Worm (Caenorhabditis elegans) whole organism, early embryonic: ENCODE results near the gene srsx-33.

Source experiments
- B0310.2 ChIP-seq: sonication (generic microtip); optimal IDR thresholded peaks from 2 replicates; lab custom pipeline; 2016; ENCODE audit warnings: mild to moderate bottlenecking, missing genetic modification characterization, missing compliant biosample characterization
- F13C5.2 ChIP-seq: sonication (generic microtip); optimal IDR thresholded peaks from 2 replicates; lab custom pipeline; 2017; ENCODE audit warnings: mild to moderate bottlenecking, missing genetic modification characterization, inconsistent platforms, missing compliant biosample characterization
- aly-1 ChIP-seq: sonication (generic microtip); optimal IDR thresholded peaks from 2 replicates; lab custom pipeline; 2016; ENCODE audit warnings: missing genetic modification characterization, missing compliant biosample characterization
- ama-1 ChIP-seq: fragments of 150-350 bp; optimal IDR thresholded peaks from 2 replicates; lab custom pipeline; 2014
- ceh-13 ChIP-seq: fragments of 200-800 bp; sonication (Bioruptor generic); optimal IDR thresholded peaks from 2 replicates; lab custom pipeline; 2018; ENCODE audit warnings: mild to moderate bottlenecking, missing genetic modification characterization, missing compliant biosample characterization
- ceh-36 ChIP-seq: sonication (generic microtip); optimal IDR thresholded peaks from 2 replicates; lab custom pipeline; 2016; ENCODE audit warnings: missing genetic modification characterization, inconsistent platforms, missing compliant biosample characterization
- ets-7 ChIP-seq: sonication (generic microtip); optimal IDR thresholded peaks from 2 replicates; lab custom pipeline; 2016; ENCODE audit warnings: missing genotype, missing genetic modification characterization, missing compliant biosample characterization
- flt-1 ChIP-seq: fragments of 200-800 bp; sonication (Bioruptor generic); IDR thresholded peaks from 2 replicates; pipeline ENCODE4 v1.3.6; 2022; ENCODE audit warnings: missing genetic modification characterization, missing compliant biosample characterization
- hmbx-1 ChIP-seq: sonication (generic microtip); optimal IDR thresholded peaks from 2 replicates; lab custom pipeline; 2016; ENCODE audit warnings: mild to moderate bottlenecking, missing genetic modification characterization, missing compliant biosample characterization
- hmg-4 ChIP-seq: fragments of 200-800 bp; sonication (Bioruptor generic); optimal IDR thresholded peaks from 2 replicates; lab custom pipeline; 2018; ENCODE audit warnings: mild to moderate bottlenecking, missing genetic modification characterization, missing compliant biosample characterization
- hnd-1 ChIP-seq: sonication (generic microtip); optimal IDR thresholded peaks from 2 replicates; lab custom pipeline; 2016; ENCODE audit warnings: missing genetic modification characterization, missing compliant biosample characterization
- pes-1 ChIP-seq: fragments of 200-800 bp; sonication (Bioruptor generic); IDR thresholded peaks from 2 replicates; pipeline ENCODE4 v1.3.6; 2022; ENCODE audit warnings: missing genetic modification reagents, missing genetic modification characterization, missing compliant biosample characterization
- scrt-1 ChIP-seq: fragments of 200-800 bp; sonication (Bioruptor generic); IDR thresholded peaks from 2 replicates; pipeline ENCODE4 v1.3.6; 2022; ENCODE audit warnings: missing genetic modification characterization, missing compliant biosample characterization
- sea-1 ChIP-seq: fragments of 200-800 bp; sonication (Bioruptor generic); conservative IDR thresholded peaks from 2 replicates; pipeline ENCODE4 v1.3.6; 2022; ENCODE audit warnings: missing genetic modification characterization, missing compliant biosample characterization
- tbx-11 ChIP-seq: fragments of 200-800 bp; sonication (Bioruptor generic); IDR thresholded peaks from 2 replicates; pipeline ENCODE4 v1.3.6; 2022; ENCODE audit warnings: missing genetic modification characterization, missing compliant biosample characterization
- tbx-37 ChIP-seq: fragments of 200-800 bp; sonication (Bioruptor generic); conservative IDR thresholded peaks from 2 replicates; pipeline ENCODE4 v1.3.6; 2022; ENCODE audit warnings: missing genetic modification reagents, missing genetic modification characterization, missing compliant biosample characterization
- tra-4 ChIP-seq: sonication (generic microtip); optimal IDR thresholded peaks from 2 replicates; lab custom pipeline; 2017; ENCODE audit warnings: missing genetic modification characterization, missing compliant biosample characterization

Gene srsx-33

ce11 chrV:11247846-11248245, 4.5 kb downstream of the srsx-33 start, which contains the start of gene mam-4:
Gene mam-4 (plus strand): TSS chrV:11248146.
- TF ChIP-seq flt-1 = no peak
- TF ChIP-seq hmbx-1 (tag; lab: Kevin White, UChicago) = no peak
- TF ChIP-seq scrt-1 (GFP tag; lab: Robert Waterston, UW) = no peak
- no peak for TF ChIP-seq pes-1 (GFP tag; lab: Robert Waterston, UW)
- TF ChIP-seq ama-1 (lab: Kevin White, UChicago) = no peak
- no peak for TF ChIP-seq F13C5.2
- TF ChIP-seq hmg-4 (GFP tag; lab: Kevin White, UChicago) = no peak
- no peak for TF ChIP-seq aly-1
- TF ChIP-seq sea-1 (GFP tag; lab: Robert Waterston, UW) = no peak
- TF ChIP-seq ceh-36 (tag; lab: Kevin White, UChicago) = no peak
- no peak for TF ChIP-seq tbx-11 (GFP tag; lab: Robert Waterston, UW)
- no peak for TF ChIP-seq ceh-13
- TF ChIP-seq ets-7 (tag; lab: Kevin White, UChicago) = no peak
- no peak for TF ChIP-seq hnd-1 (tag; lab: Kevin White, UChicago)
- no peak for TF ChIP-seq tbx-37 (GFP tag; lab: Robert Waterston, UW)

- no peak for TF ChIP-seq ets-7 (tag; lab: Kevin White, UChicago)
- no peak for TF ChIP-seq scrt-1 (GFP tag; lab: Robert Waterston, UW)
- TF ChIP-seq F13C5.2 = no peak
- TF ChIP-seq ama-1 (lab: Kevin White, UChicago) = no peak
- no peak for TF ChIP-seq tbx-11 (GFP tag; lab: Robert Waterston, UW)
- no peak for TF ChIP-seq pes-1 (GFP tag; lab: Robert Waterston, UW)
- no peak for TF ChIP-seq flt-1
- no peak for TF ChIP-seq aly-1
- TF ChIP-seq ceh-36 (tag; lab: Kevin White, UChicago) = no peak
- TF ChIP-seq sea-1 (GFP tag; lab: Robert Waterston, UW) = no peak
- no peak for TF ChIP-seq hmg-4 (GFP tag; lab: Kevin White, UChicago)
- TF ChIP-seq B0310.2 = no peak
- no peak for TF ChIP-seq tbx-37 (GFP tag; lab: Robert Waterston, UW)
- TF ChIP-seq hmbx-1 (tag; lab: Kevin White, UChicago) = no peak
- TF ChIP-seq tra-4 (tag; lab: Kevin White, UChicago) = no peak
- TF ChIP-seq hnd-1 (tag; lab: Kevin White, UChicago) = no peak
- TF ChIP-seq ceh-13 = no peak
Observed at ce11 chrV:11245029-11245428, 7.3 kb downstream of the srsx-33 start.

ce11 chrV:11244539-11244938, 7.8 kb downstream of the srsx-33 start, which contains the start of gene mxl-1:
Gene mxl-1 (plus strand): TSS chrV:11244839.
- no peak for TF ChIP-seq sea-1 (GFP tag; lab: Robert Waterston, UW)
- no peak for TF ChIP-seq aly-1
- no peak for TF ChIP-seq pes-1 (GFP tag; lab: Robert Waterston, UW)
- no peak for TF ChIP-seq ceh-13
- no peak for TF ChIP-seq tra-4 (tag; lab: Kevin White, UChicago)
- TF ChIP-seq flt-1 = no peak
- TF ChIP-seq F13C5.2 = no peak
- no peak for TF ChIP-seq B0310.2
- no peak for TF ChIP-seq hnd-1 (tag; lab: Kevin White, UChicago)

ce11 chrV:11241580-11241979, 10.7 kb downstream of the srsx-33 start, which contains the start of gene pgap-1:
Gene pgap-1 (plus strand): TSS chrV:11241880.
- TF ChIP-seq tra-4 (tag; lab: Kevin White, UChicago) (no peak), ama-1 (lab: Kevin White, UChicago) (no peak), F13C5.2 (no peak), pes-1 (GFP tag; lab: Robert Waterston, UW) (no peak), tbx-37 (GFP tag; lab: Robert Waterston, UW) (no peak), ets-7 (tag; lab: Kevin White, UChicago) (no peak), tbx-11 (GFP tag; lab: Robert Waterston, UW) (no peak), hmg-4 (GFP tag; lab: Kevin White, UChicago) (no peak), flt-1 (no peak), hnd-1 (tag; lab: Kevin White, UChicago) (no peak), scrt-1 (GFP tag; lab: Robert Waterston, UW) (no peak), hmbx-1 (tag; lab: Kevin White, UChicago) (no peak), sea-1 (GFP tag; lab: Robert Waterston, UW) (no peak), aly-1 (no peak)

- no peak for TF ChIP-seq aly-1
- TF ChIP-seq ets-7 (tag; lab: Kevin White, UChicago) = peak; percentile 0
- peak; percentile 50 for TF ChIP-seq hmg-4 (GFP tag; lab: Kevin White, UChicago)
- TF ChIP-seq sea-1 (GFP tag; lab: Robert Waterston, UW) = peak; percentile 75
- peak; percentile 90 for TF ChIP-seq F13C5.2
- TF ChIP-seq tbx-37 (GFP tag; lab: Robert Waterston, UW) = peak; percentile 74
- no peak for TF ChIP-seq tra-4 (tag; lab: Kevin White, UChicago)
- TF ChIP-seq B0310.2 = no peak
- peak; percentile 43 for TF ChIP-seq hnd-1 (tag; lab: Kevin White, UChicago)
- peak; percentile 65 for TF ChIP-seq ceh-13
- peak; percentile 55; the same call in 1 of the 2 replicates for TF ChIP-seq scrt-1 (GFP tag; lab: Robert Waterston, UW)
- peak; percentile 12 for TF ChIP-seq hmbx-1 (tag; lab: Kevin White, UChicago)
- peak; percentile 76 for TF ChIP-seq flt-1
- TF ChIP-seq ama-1 (lab: Kevin White, UChicago) = no peak
- TF ChIP-seq ceh-36 (tag; lab: Kevin White, UChicago) = peak; percentile 69
- TF ChIP-seq pes-1 (GFP tag; lab: Robert Waterston, UW) = no peak
- TF ChIP-seq tbx-11 (GFP tag; lab: Robert Waterston, UW) = peak; percentile 69; the same call in 1 of the 2 replicates
Observed at ce11 chrV:11239187-11239725, 13.1 kb downstream of the srsx-33 start, which contains the start of the genes dvc-1 and ima-1. Gene dvc-1 (minus strand): TSS chrV:11239331. Gene ima-1 (plus strand): TSS chrV:11239675.

ce11 chrV:11235876-11236275, 16.5 kb downstream of the srsx-33 start:
- TF ChIP-seq ceh-13 (no peak), hnd-1 (tag; lab: Kevin White, UChicago) (no peak), pes-1 (GFP tag; lab: Robert Waterston, UW) (no peak), tbx-11 (GFP tag; lab: Robert Waterston, UW) (no peak), F13C5.2 (no peak), ets-7 (tag; lab: Kevin White, UChicago) (no peak), tbx-37 (GFP tag; lab: Robert Waterston, UW) (no peak), hmg-4 (GFP tag; lab: Kevin White, UChicago) (no peak), B0310.2 (no peak), sea-1 (GFP tag; lab: Robert Waterston, UW) (no peak), flt-1 (no peak), scrt-1 (GFP tag; lab: Robert Waterston, UW) (no peak), tra-4 (tag; lab: Kevin White, UChicago) (no peak)
